Fruit fly (Drosophila melanogaster) whole organism, prepupa: ENCODE measurements around the gene mRpS34.

Source experiments
- CG32006 ChIP-seq: fragments of 200-800 bp; sonication (Bioruptor generic); optimal IDR thresholded peaks from 3 replicates; lab custom pipeline; 2017; ENCODE audit warnings: missing biosample characterization, mild to moderate bottlenecking, missing genetic modification characterization
- CG6854 ChIP-seq: fragments of 200-800 bp; sonication (Bioruptor generic); optimal IDR thresholded peaks from 2 replicates; lab custom pipeline; 2017; ENCODE audit warnings: missing biosample characterization, mild to moderate bottlenecking, missing genetic modification characterization
- Smox ChIP-seq: fragments of 200-800 bp; sonication (Bioruptor generic); optimal IDR thresholded peaks from 3 replicates; lab custom pipeline; 2016; ENCODE audit warnings: missing biosample characterization, missing genetic modification characterization
- Sox15 ChIP-seq: fragments of 200-800 bp; sonication (Bioruptor generic); optimal IDR thresholded peaks from 3 replicates; lab custom pipeline; 2016; ENCODE audit warnings: missing biosample characterization, missing genetic modification characterization
- fkh ChIP-seq: fragments of 200-800 bp; sonication (Bioruptor generic); optimal IDR thresholded peaks from 3 replicates; lab custom pipeline; 2017; ENCODE audit warnings: missing biosample characterization, mild to moderate bottlenecking, missing genetic modification characterization, moderate library complexity
- ss ChIP-seq, 2 experiments: fragments of 200-800 bp; sonication (Bioruptor generic); optimal IDR thresholded peaks; 2 replicates in 1 of 2; 3 replicates in 1 of 2; lab custom pipeline; 2017 to 2018; ENCODE audit warnings: mild to moderate bottlenecking in 2 of 2, missing biosample characterization in 2 of 2, missing genetic modification characterization in 2 of 2, moderate library complexity in 1 of 2

- TF ChIP-seq Sox15 (GFP tag; lab: Kevin White, UChicago) (no peak), Smox (GFP tag; lab: Kevin White, UChicago) (no peak), fkh (no peak), CG6854 (GFP tag; lab: Kevin White, UChicago) (no peak), ss (GFP tag; optimal IDR thresholded peaks at IDR 0.05; lab: Kevin White, UChicago) (no peak), CG32006 (no peak)
These were observed 44.8 kb upstream of the mRpS34 start, which contains the start of gene CG13044 for dm6 chr3L:16303078-16303477.
